Worm (Caenorhabditis elegans) whole organism, midembryonic: Measurements from ENCODE around the gene C39B5.5.

Experiments
- T22C8.4 ChIP-seq: fragments of 200-800 bp; sonication (Bioruptor generic); IDR thresholded peaks from 2 replicates; pipeline ENCODE4 v1.3.6; 2022; ENCODE audit warnings: missing genetic modification characterization, missing compliant biosample characterization
- cog-1 ChIP-seq: sonication (generic microtip); optimal IDR thresholded peaks from 2 replicates; lab custom pipeline; 2016; ENCODE audit warnings: missing genetic modification characterization, missing compliant biosample characterization
- med-1 ChIP-seq: sonication (generic microtip); optimal IDR thresholded peaks from 2 replicates; lab custom pipeline; 2017; ENCODE audit warnings: missing genetic modification characterization, mild to moderate bottlenecking, missing compliant biosample characterization, antibody characterized with exemption, missing genetic modification reagents; ENCODE audit not compliant: insufficient read depth

DNA sequence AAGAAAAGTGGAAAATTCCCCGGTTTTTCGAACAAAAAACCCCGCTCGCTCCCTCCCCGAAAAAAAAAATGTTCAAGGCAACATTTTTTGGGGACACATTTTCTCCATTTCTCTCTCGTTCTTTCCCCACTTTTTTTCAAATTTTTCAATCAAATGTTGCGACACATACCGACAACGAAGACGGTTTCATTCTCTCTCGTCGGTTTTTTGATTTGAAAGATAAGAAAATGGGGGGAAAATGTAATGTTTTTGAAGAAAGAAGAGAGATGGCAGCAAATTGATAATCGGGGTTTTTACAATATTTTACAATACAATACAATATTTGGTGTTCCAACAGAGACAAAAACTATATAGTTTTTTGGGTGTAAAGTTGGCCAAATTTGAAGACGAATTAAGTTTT lies 38.5 kb upstream of the C39B5.5 start:
- no peak for TF ChIP-seq med-1 (GFP tag; lab: Kevin White, UChicago)
- TF ChIP-seq cog-1 (tag; lab: Kevin White, UChicago), result no peak
- no peak for TF ChIP-seq T22C8.4
